Worm (Caenorhabditis elegans): Measurements from ENCODE around the gene Y110A2AR.1.
A peak's percentile ranks its signal among the peaks of the same experiment; 100 is the strongest.

Y110A2AR.1 gene

ce11 chrII:2931564-2931963 is 12.1 kb downstream of the Y110A2AR.1 start:
- TF ChIP-seq C38D4.7 (GFP tag; optimal IDR thresholded peaks at IDR 0.05) (no peak), unc-3 (GFP tag; conservative IDR thresholded peaks at IDR 0.05) (no peak), unc-3 (tag; optimal IDR thresholded peaks at IDR 0.05) (no peak), dve-1 (tag; optimal IDR thresholded peaks at IDR 0.05) (no peak), tbx-2 (tag; optimal IDR thresholded peaks at IDR 0.05) (no peak), ceh-45 (GFP tag; IDR thresholded peaks at IDR 0.05) (no peak), nfya-1 (tag; optimal IDR thresholded peaks at IDR 0.05) (no peak), sdc-2 (tag; optimal IDR thresholded peaks at IDR 0.05) (no peak), ceh-48 (tag; optimal IDR thresholded peaks at IDR 0.05) (no peak), lim-6 (tag; optimal IDR thresholded peaks at IDR 0.05) (no peak), madf-2 (tag; optimal IDR thresholded peaks at IDR 0.05) (no peak), ama-1 (optimal IDR thresholded peaks at IDR 0.05) (no peak), fax-1 (tag; optimal IDR thresholded peaks at IDR 0.05) (no peak)

ce11 chrII:2934354-2934753 is 14.8 kb downstream of the Y110A2AR.1 start, which contains the start of gene irld-67:
TSS of gene irld-67 (minus strand) at chrII:2934454.
- TF ChIP-seq elt-2 (tag; optimal IDR thresholded peaks at IDR 0.05) (no peak), pqm-1 (tag; optimal IDR thresholded peaks at IDR 0.05) (no peak), C38D4.7 (GFP tag; optimal IDR thresholded peaks at IDR 0.05) (no peak), ceh-6 (GFP tag; optimal IDR thresholded peaks at IDR 0.05) (no peak), ahr-1 (tag; optimal IDR thresholded peaks at IDR 0.05) (no peak), unc-42 (tag; optimal IDR thresholded peaks at IDR 0.05) (no peak), rnt-1 (tag; optimal IDR thresholded peaks at IDR 0.05) (no peak), hlh-30 (tag; optimal IDR thresholded peaks at IDR 0.05; ENCODE audit: insufficient read depth) (no peak), unc-55 (GFP tag; optimal IDR thresholded peaks at IDR 0.05) (no peak), dve-1 (tag; optimal IDR thresholded peaks at IDR 0.05) (no peak), eyg-1 (tag; optimal IDR thresholded peaks at IDR 0.05) (no peak), pha-4 (tag; optimal IDR thresholded peaks at IDR 0.05) (no peak)

ce11 chrII:2937852-2938251 is 18.3 kb downstream of the Y110A2AR.1 start, which contains the start of gene irld-65:
TSS of gene irld-65 (minus strand) at chrII:2937952.
- TF ChIP-seq ceh-14 (tag; optimal IDR thresholded peaks at IDR 0.05), result no peak
- no peak for TF ChIP-seq ceh-24 (tag; optimal IDR thresholded peaks at IDR 0.05)
- TF ChIP-seq nfya-1 (tag; optimal IDR thresholded peaks at IDR 0.05), result no peak
- no peak for TF ChIP-seq ref-2 (tag; optimal IDR thresholded peaks at IDR 0.05)
- TF ChIP-seq pha-2 (tag; optimal IDR thresholded peaks at IDR 0.05), result no peak
- no peak for TF ChIP-seq fax-1 (tag; optimal IDR thresholded peaks at IDR 0.05)
- TF ChIP-seq mec-3 (tag; optimal IDR thresholded peaks at IDR 0.05; ENCODE audit: borderline replicate concordance), result no peak
- no peak for TF ChIP-seq pros-1 (tag; optimal IDR thresholded peaks at IDR 0.05)
- TF ChIP-seq rnt-1 (tag; optimal IDR thresholded peaks at IDR 0.05), result no peak
- no peak for TF ChIP-seq F13H6.1 (tag; optimal IDR thresholded peaks at IDR 0.05)
- no peak for TF ChIP-seq hlh-15 (tag; optimal IDR thresholded peaks at IDR 0.05)
- TF ChIP-seq Y22D7AL.16 (tag; optimal IDR thresholded peaks at IDR 0.05), result no peak
- no peak for TF ChIP-seq ceh-9 (tag; optimal IDR thresholded peaks at IDR 0.05)
- no peak for TF ChIP-seq ceh-18 (tag; optimal IDR thresholded peaks at IDR 0.05)
- no peak for TF ChIP-seq ttx-3 (tag; optimal IDR thresholded peaks at IDR 0.05)
- no peak for TF ChIP-seq dmd-4 (tag; optimal IDR thresholded peaks at IDR 0.05; ENCODE audit: borderline replicate concordance)
- TF ChIP-seq ets-4 (tag; optimal IDR thresholded peaks at IDR 0.05), result no peak
- no peak for TF ChIP-seq ceh-34 (tag; optimal IDR thresholded peaks at IDR 0.05)

ce11 chrII:2939681-2940080 is 20.2 kb downstream of the Y110A2AR.1 start:
- TF ChIP-seq dve-1 (tag; optimal IDR thresholded peaks at IDR 0.05), result peak; percentile 67
- no peak for TF ChIP-seq fkh-10 (GFP tag; optimal IDR thresholded peaks at IDR 0.05)
- TF ChIP-seq ceh-30 (tag; optimal IDR thresholded peaks at IDR 0.05), result no peak
- no peak for TF ChIP-seq ceh-22 (tag; optimal IDR thresholded peaks at IDR 0.05)
